Fruit fly (Drosophila melanogaster) whole organism, embryonic: ENCODE results near the gene Root.

Experiments used
- Aef1 ChIP-seq: fragments of 200-800 bp; sonication (Bioruptor generic); IDR thresholded peaks from 3 replicates; pipeline ENCODE4 v1.3.6; 2022; ENCODE audit warnings: missing biosample characterization, missing genetic modification characterization
- Atf6 ChIP-seq: fragments of 200-800 bp; sonication (Bioruptor generic); IDR thresholded peaks from 2 replicates; pipeline ENCODE4 v1.3.6; 2022; ENCODE audit warnings: missing biosample characterization, missing genetic modification characterization
- CG1024 ChIP-seq: fragments of 200-800 bp; sonication (Bioruptor generic); IDR thresholded peaks from 2 replicates; pipeline ENCODE4 v1.3.6; 2022; ENCODE audit warnings: missing biosample characterization, missing genetic modification characterization
- CG11695 ChIP-seq: fragments of 200-800 bp; sonication (Bioruptor generic); IDR thresholded peaks from 3 replicates; pipeline ENCODE4 v1.3.6; 2022; ENCODE audit warnings: missing biosample characterization, missing genetic modification characterization
- CG12104 ChIP-seq: fragments of 200-800 bp; sonication (Bioruptor generic); optimal IDR thresholded peaks from 3 replicates; lab custom pipeline; 2016; ENCODE audit warnings: missing biosample characterization, missing genetic modification characterization
- CG1233 ChIP-seq: fragments of 200-800 bp; sonication (Bioruptor generic); optimal IDR thresholded peaks from 4 replicates; lab custom pipeline; 2018; ENCODE audit warnings: missing biosample characterization, mild to moderate bottlenecking, missing genetic modification characterization
- CG12659 ChIP-seq: fragments of 200-800 bp; sonication (Bioruptor generic); optimal IDR thresholded peaks from 3 replicates; lab custom pipeline; 2017; ENCODE audit warnings: mild to moderate bottlenecking, missing biosample characterization, missing genetic modification reagents, missing genetic modification characterization
- CG13296 ChIP-seq: fragments of 200-800 bp; sonication (Bioruptor generic); optimal IDR thresholded peaks from 3 replicates; lab custom pipeline; 2018; ENCODE audit warnings: missing biosample characterization, mild to moderate bottlenecking, missing genetic modification characterization
- CG13894 ChIP-seq: fragments of 200-800 bp; sonication (Bioruptor generic); optimal IDR thresholded peaks from 3 replicates; lab custom pipeline; 2018; ENCODE audit warnings: missing biosample characterization, mild to moderate bottlenecking, missing genetic modification characterization, moderate library complexity
- CG15269 ChIP-seq: fragments of 200-800 bp; sonication (Bioruptor generic); optimal IDR thresholded peaks from 2 replicates; lab custom pipeline; 2018; ENCODE audit warnings: missing biosample characterization, mild to moderate bottlenecking, missing genetic modification characterization, moderate library complexity
- CG15514 ChIP-seq: fragments of 200-800 bp; sonication (Bioruptor generic); optimal IDR thresholded peaks from 3 replicates; lab custom pipeline; 2017; ENCODE audit warnings: missing biosample characterization, missing genetic modification characterization, mild to moderate bottlenecking, moderate library complexity, missing genetic modification reagents
- CG16815 ChIP-seq: fragments of 200-800 bp; sonication (Bioruptor generic); optimal IDR thresholded peaks from 3 replicates; lab custom pipeline; 2017; ENCODE audit warnings: missing biosample characterization, mild to moderate bottlenecking, missing genetic modification characterization
- CG17359 ChIP-seq: fragments of 200-800 bp; sonication (Bioruptor generic); optimal IDR thresholded peaks from 3 replicates; lab custom pipeline; 2018; ENCODE audit warnings: missing biosample characterization, mild to moderate bottlenecking, missing genetic modification characterization, moderate library complexity
- CG17912 ChIP-seq: fragments of 200-800 bp; sonication (Bioruptor generic); optimal IDR thresholded peaks from 2 replicates; lab custom pipeline; 2018; ENCODE audit warnings: missing biosample characterization, mild to moderate bottlenecking, missing genetic modification characterization
- CG3281 ChIP-seq: fragments of 200-800 bp; sonication (Bioruptor generic); optimal IDR thresholded peaks from 3 replicates; lab custom pipeline; 2017; ENCODE audit warnings: missing biosample characterization, mild to moderate bottlenecking, missing genetic modification characterization
- CG4404 ChIP-seq: fragments of 200-800 bp; sonication (Bioruptor generic); IDR thresholded peaks from 2 replicates; pipeline ENCODE4 v1.3.6; 2022; ENCODE audit warnings: missing biosample characterization, missing genetic modification characterization
- CG6765 ChIP-seq: fragments of 200-800 bp; sonication (Bioruptor generic); optimal IDR thresholded peaks from 3 replicates; lab custom pipeline; 2017; ENCODE audit warnings: missing biosample characterization, mild to moderate bottlenecking, missing genetic modification characterization
- CG9932 ChIP-seq: fragments of 200-800 bp; sonication (Bioruptor generic); IDR thresholded peaks from 2 replicates; pipeline ENCODE4 v1.3.6; 2022; ENCODE audit warnings: missing biosample characterization, missing genetic modification characterization
- E2f1 ChIP-seq: fragments of 200-800 bp; sonication (Bioruptor generic); IDR thresholded peaks from 2 replicates; pipeline ENCODE4 v1.3.6; 2022; ENCODE audit warnings: missing biosample characterization, missing genetic modification characterization
- Eip74EF ChIP-seq, 2 experiments: fragments of 200-800 bp in 1 of 2; fragments of >200 bp in 1 of 2; sonication (Bioruptor generic) in 1 of 2; optimal IDR thresholded peaks; 2 replicates each; lab custom pipeline; 2017 to 2019; ENCODE audit warnings: missing biosample characterization in 2 of 2, missing genetic modification characterization in 2 of 2, mild to moderate bottlenecking in 1 of 2, moderate library complexity in 1 of 2
- Ets65A ChIP-seq: fragments of 200-800 bp; sonication (Bioruptor generic); peaks from one replicate; lab custom pipeline; 2016; ENCODE audit warnings: missing biosample characterization, missing genetic modification characterization
- Fer3 ChIP-seq: fragments of 200-800 bp; sonication (Bioruptor generic); optimal IDR thresholded peaks from 2 replicates; lab custom pipeline; 2018; ENCODE audit warnings: missing biosample characterization, mild to moderate bottlenecking, missing genetic modification characterization, moderate library complexity
- HHEX ChIP-seq: fragments of 200-800 bp; sonication (Bioruptor generic); optimal IDR thresholded peaks from 3 replicates; lab custom pipeline; 2017; ENCODE audit warnings: missing biosample characterization, mild to moderate bottlenecking, missing genetic modification characterization, missing genetic modification reagents
- Hmx ChIP-seq: fragments of 200-800 bp; sonication (Bioruptor generic); optimal IDR thresholded peaks from 2 replicates; lab custom pipeline; 2016; ENCODE audit warnings: missing biosample characterization, missing genetic modification characterization
- Lim3 ChIP-seq: fragments of 200-800 bp; sonication (Bioruptor generic); IDR thresholded peaks from 2 replicates; pipeline ENCODE4 v1.3.6; 2022; ENCODE audit warnings: missing biosample characterization, missing genetic modification characterization
- Meics ChIP-seq: fragments of 200-800 bp; sonication (Bioruptor generic); optimal IDR thresholded peaks from 2 replicates; lab custom pipeline; 2017; ENCODE audit warnings: missing biosample characterization, mild to moderate bottlenecking, missing genetic modification characterization
- Myb ChIP-seq: fragments of 200-800 bp; sonication (Bioruptor generic); optimal IDR thresholded peaks from 2 replicates; lab custom pipeline; 2016; ENCODE audit warnings: missing biosample characterization, missing genetic modification characterization
- Nf-YB ChIP-seq: fragments of 200-800 bp; sonication (Bioruptor generic); optimal IDR thresholded peaks from 3 replicates; lab custom pipeline; 2019; ENCODE audit warnings: missing biosample characterization, mild to moderate bottlenecking, missing genetic modification characterization, moderate library complexity
- PHDP ChIP-seq: fragments of 200-800 bp; sonication (Bioruptor generic); optimal IDR thresholded peaks from 3 replicates; lab custom pipeline; 2018; ENCODE audit warnings: missing biosample characterization, mild to moderate bottlenecking, missing genetic modification characterization, moderate library complexity
- Pdp1 ChIP-seq, 2 experiments: fragments of 200-800 bp; sonication (Bioruptor generic); optimal IDR thresholded peaks; 3 replicates each; lab custom pipeline; 2016; ENCODE audit warnings: missing biosample characterization in 2 of 2, missing genetic modification characterization in 2 of 2, mild to moderate bottlenecking in 1 of 2, moderate library complexity in 1 of 2
- ab ChIP-seq: fragments of 200-800 bp; sonication (Bioruptor generic); optimal IDR thresholded peaks from 2 replicates; lab custom pipeline; 2016; ENCODE audit warnings: missing biosample characterization, missing genetic modification characterization
- ap ChIP-seq: fragments of 200-800 bp; sonication (Bioruptor generic); IDR thresholded peaks from 2 replicates; pipeline ENCODE4 v1.3.6; 2022; ENCODE audit warnings: missing biosample characterization, missing genetic modification characterization
- da ChIP-seq: fragments of 200-800 bp; sonication (Bioruptor generic); optimal IDR thresholded peaks from 2 replicates; lab custom pipeline; 2016; ENCODE audit warnings: missing biosample characterization, missing genetic modification characterization
- ewg ChIP-seq: fragments of 200-800 bp; sonication (Bioruptor generic); optimal IDR thresholded peaks from 3 replicates; lab custom pipeline; 2017; ENCODE audit warnings: mild to moderate bottlenecking, missing biosample characterization, missing genetic modification reagents, missing genetic modification characterization
- exex ChIP-seq: fragments of 200-800 bp; sonication (Bioruptor generic); optimal IDR thresholded peaks from 4 replicates; lab custom pipeline; 2018; ENCODE audit warnings: missing biosample characterization, mild to moderate bottlenecking, missing genetic modification characterization, moderate library complexity
- fd3F ChIP-seq: fragments of 200-800 bp; sonication (Bioruptor generic); optimal IDR thresholded peaks from 2 replicates; lab custom pipeline; 2018; ENCODE audit warnings: missing biosample characterization, mild to moderate bottlenecking, missing genetic modification characterization, moderate library complexity
- fd96Cb ChIP-seq: fragments of 200-800 bp; sonication (Bioruptor generic); optimal IDR thresholded peaks from 2 replicates; lab custom pipeline; 2018; ENCODE audit warnings: missing biosample characterization, mild to moderate bottlenecking, missing genetic modification characterization, moderate library complexity
- gce ChIP-seq: fragments of 200-800 bp; sonication (Bioruptor generic); IDR thresholded peaks from 3 replicates; pipeline ENCODE4 v1.3.6; 2022; ENCODE audit warnings: missing biosample characterization, missing genetic modification characterization
- gem ChIP-seq: fragments of 200-800 bp; sonication (Bioruptor generic); optimal IDR thresholded peaks from 2 replicates; lab custom pipeline; 2019; ENCODE audit warnings: missing biosample characterization, mild to moderate bottlenecking, missing genetic modification characterization, moderate library complexity
- gsb-n ChIP-seq: fragments of 200-800 bp; sonication (Bioruptor generic); optimal IDR thresholded peaks from 3 replicates; lab custom pipeline; 2018; ENCODE audit warnings: missing biosample characterization, mild to moderate bottlenecking, missing genetic modification characterization
- jumu ChIP-seq: fragments of 200-800 bp; sonication (Bioruptor generic); optimal IDR thresholded peaks from 3 replicates; lab custom pipeline; 2016; ENCODE audit warnings: missing biosample characterization, missing genetic modification characterization
- lab ChIP-seq: fragments of 200-800 bp; sonication (Bioruptor generic); optimal IDR thresholded peaks from 3 replicates; lab custom pipeline; 2017; ENCODE audit warnings: missing biosample characterization, missing genetic modification characterization, mild to moderate bottlenecking, moderate library complexity, missing genetic modification reagents
- p53 ChIP-seq: fragments of 200-800 bp; sonication (Bioruptor generic); optimal IDR thresholded peaks from 2 replicates; lab custom pipeline; 2016; ENCODE audit warnings: missing biosample characterization, missing genetic modification characterization
- psq ChIP-seq: fragments of 200-800 bp; sonication (Bioruptor generic); optimal IDR thresholded peaks from 2 replicates; lab custom pipeline; 2017; ENCODE audit warnings: missing biosample characterization, missing genetic modification characterization
- sd ChIP-seq: fragments of 200-800 bp; sonication (Bioruptor generic); optimal IDR thresholded peaks from 3 replicates; lab custom pipeline; 2018; ENCODE audit warnings: missing biosample characterization, mild to moderate bottlenecking, missing genetic modification characterization, moderate library complexity
- sqz ChIP-seq: fragments of 200-800 bp; sonication (Bioruptor generic); optimal IDR thresholded peaks from 3 replicates; lab custom pipeline; 2018; ENCODE audit warnings: missing biosample characterization, mild to moderate bottlenecking, missing genetic modification characterization
- stwl ChIP-seq: fragments of 200-800 bp; sonication (Bioruptor generic); optimal IDR thresholded peaks from 3 replicates; lab custom pipeline; 2018; ENCODE audit warnings: missing biosample characterization, mild to moderate bottlenecking, missing genetic modification characterization, moderate library complexity
- tgo ChIP-seq: fragments of 200-800 bp; sonication (Bioruptor generic); IDR thresholded peaks from 3 replicates; pipeline ENCODE4 v1.3.6; 2022; ENCODE audit warnings: missing biosample characterization, missing genetic modification characterization

Root gene

dm6 chr3R:24100717-24101116, 12.4 kb upstream of the Root start (continued):
- TF ChIP-seq Nf-YB (GFP tag; lab: Kevin White, UChicago) (no peak), jumu (GFP tag; lab: Kevin White, UChicago) (no peak), ap (GFP tag; lab: Robert Waterston, UW) (no peak), CG4404 (GFP tag; lab: Robert Waterston, UW) (no peak), gsb-n (tag; lab: Kevin White, UChicago) (no peak), psq (peak; percentile 59), Hmx (GFP tag; lab: Kevin White, UChicago) (no peak), CG15269 (tag; lab: Kevin White, UChicago) (peak; percentile 57), Lim3 (GFP tag; lab: Robert Waterston, UW) (no peak), p53 (GFP tag; lab: Kevin White, UChicago) (no peak), ab (GFP tag; lab: Kevin White, UChicago) (no peak), fd96Cb (tag; lab: Kevin White, UChicago) (no peak), CG9932 (peak; percentile 71), CG12104 (GFP tag; lab: Kevin White, UChicago) (no peak), Myb (GFP tag; lab: Kevin White, UChicago) (peak; percentile 2), HHEX (GFP tag; lab: Kevin White, UChicago) (no peak), stwl (tag; lab: Kevin White, UChicago) (no peak)

DNA sequence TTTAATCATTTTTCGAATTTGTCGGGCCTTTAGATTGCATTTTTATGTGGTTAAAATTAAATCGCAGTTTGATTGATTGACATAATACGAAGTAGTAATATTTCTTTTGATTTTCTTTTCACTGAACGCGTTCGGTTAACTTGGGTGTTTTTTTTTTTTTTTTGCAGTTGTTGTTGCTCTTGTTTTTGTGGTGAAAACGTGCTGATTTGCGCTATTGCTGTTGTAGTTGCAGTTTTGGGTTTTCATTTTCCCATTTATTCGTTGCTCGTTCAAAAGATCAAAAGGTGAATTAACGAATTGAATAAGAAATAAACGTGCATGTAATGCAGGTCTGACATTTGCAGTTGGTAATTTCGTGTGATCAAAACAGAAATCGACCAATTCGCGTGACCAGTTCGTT, 11.6 kb upstream of the Root start:
- no peak for TF ChIP-seq CG1024 (GFP tag; lab: Robert Waterston, UW)
- TF ChIP-seq Ets65A (GFP tag; lab: Kevin White, UChicago) = peak; percentile 37

- peak; percentile 11 for TF ChIP-seq CG15514
- no peak for TF ChIP-seq gce
- no peak for TF ChIP-seq CG16815 (GFP tag; lab: Kevin White, UChicago)
- peak; percentile 41 for TF ChIP-seq CG6765 (GFP tag; lab: Kevin White, UChicago)
- TF ChIP-seq da (GFP tag; lab: Kevin White, UChicago) = no peak
- TF ChIP-seq CG1233 = peak; percentile 23
- TF ChIP-seq Aef1 (GFP tag; lab: Robert Waterston, UW) = no peak
- no peak for TF ChIP-seq tgo (GFP tag; lab: Robert Waterston, UW)
- peak; percentile 43 for TF ChIP-seq Fer3
- no peak for TF ChIP-seq ewg
- TF ChIP-seq sqz (GFP tag; lab: Kevin White, UChicago) = peak; percentile 14
- peak; percentile 15 for TF ChIP-seq CG17359
- peak; percentile 34; the same call in 1 of the 3 replicates for TF ChIP-seq CG11695 (GFP tag; lab: Robert Waterston, UW)
- no peak for TF ChIP-seq E2f1 (GFP tag; lab: Robert Waterston, UW)
- peak; percentile 11 for TF ChIP-seq exex (tag; lab: Kevin White, UChicago)
- TF ChIP-seq fd3F (GFP tag; lab: Kevin White, UChicago) = peak; percentile 44
- TF ChIP-seq CG3281 (GFP tag; lab: Kevin White, UChicago) = peak; percentile 40
- peak; percentile 49 for TF ChIP-seq CG13894 (tag; lab: Kevin White, UChicago)
- peak in 1 of 2 experiments; percentile 77 for TF ChIP-seq Eip74EF (GFP tag; optimal IDR thresholded peaks at IDR 0.05; lab: Kevin White, UChicago)
- peak in 1 of 2 experiments; percentile 6 for TF ChIP-seq Pdp1 (GFP tag; optimal IDR thresholded peaks at IDR 0.05; lab: Kevin White, UChicago)
- TF ChIP-seq Atf6 (GFP tag; lab: Robert Waterston, UW) = peak; percentile 46; the same call in 1 of the 2 replicates
- TF ChIP-seq CG17912 = no peak
- TF ChIP-seq PHDP = peak; percentile 48
- peak; percentile 29 for TF ChIP-seq Meics (GFP tag; lab: Kevin White, UChicago)
- peak; percentile 52 for TF ChIP-seq CG13296 (GFP tag; lab: Kevin White, UChicago)
- TF ChIP-seq HHEX (GFP tag; lab: Kevin White, UChicago) = peak; percentile 16
- TF ChIP-seq gem (tag; lab: Kevin White, UChicago) = peak; percentile 37
- peak; percentile 11 for TF ChIP-seq CG12659
- peak; percentile 46 for TF ChIP-seq lab (GFP tag; lab: Kevin White, UChicago)
- TF ChIP-seq sd (tag; lab: Kevin White, UChicago) = peak; percentile 77
These were observed 10.7 kb upstream of the Root start for dm6 chr3R:24102387-24102786.
